Fruit fly (Drosophila melanogaster) whole organism, adult: ENCODE data around the gene sima.

ENCODE experiments used
- CG11617 ChIP-seq: fragments of 200-800 bp; sonication (Bioruptor generic); optimal IDR thresholded peaks from 2 replicates; lab custom pipeline; 2017; ENCODE audit warnings: mild to moderate bottlenecking, missing biosample characterization, missing genetic modification reagents, missing genetic modification characterization
- CG12768 ChIP-seq: fragments of 200-800 bp; sonication (Bioruptor generic); optimal IDR thresholded peaks from 2 replicates; lab custom pipeline; 2017; ENCODE audit warnings: missing biosample characterization, missing genetic modification characterization, mild to moderate bottlenecking, moderate library complexity, missing genetic modification reagents
- CG14711 ChIP-seq: fragments of 200-800 bp; sonication (Bioruptor generic); optimal IDR thresholded peaks from 2 replicates; lab custom pipeline; 2018; ENCODE audit warnings: missing biosample characterization, mild to moderate bottlenecking, missing genetic modification characterization, moderate library complexity
- CG1620 ChIP-seq: fragments of 200-800 bp; sonication (Bioruptor generic); optimal IDR thresholded peaks from 2 replicates; lab custom pipeline; 2016; ENCODE audit warnings: missing biosample characterization, missing genetic modification characterization
- CG33017 ChIP-seq: fragments of 200-800 bp; sonication (Bioruptor generic); optimal IDR thresholded peaks from 2 replicates; lab custom pipeline; 2018; ENCODE audit warnings: missing biosample characterization, mild to moderate bottlenecking, missing genetic modification characterization, moderate library complexity
- CG5204 ChIP-seq: fragments of 200-800 bp; sonication (Bioruptor generic); optimal IDR thresholded peaks from 2 replicates; lab custom pipeline; 2016; ENCODE audit warnings: missing biosample characterization, missing genetic modification characterization
- CG7045 ChIP-seq: fragments of 200-800 bp; sonication (Bioruptor generic); optimal IDR thresholded peaks from 2 replicates; lab custom pipeline; 2017; ENCODE audit warnings: missing biosample characterization, mild to moderate bottlenecking, missing genetic modification characterization
- CG7101 ChIP-seq: fragments of 200-800 bp; sonication (Bioruptor generic); optimal IDR thresholded peaks from 2 replicates; lab custom pipeline; 2018; ENCODE audit warnings: missing biosample characterization, mild to moderate bottlenecking, missing genetic modification characterization, moderate library complexity
- Clk ChIP-seq: fragments of 200-800 bp; sonication (Bioruptor generic); optimal IDR thresholded peaks from 2 replicates; lab custom pipeline; 2017; ENCODE audit warnings: missing biosample characterization, missing genetic modification characterization
- Crg-1 ChIP-seq: fragments of 200-800 bp; sonication (Bioruptor generic); optimal IDR thresholded peaks from 2 replicates; lab custom pipeline; 2016; ENCODE audit warnings: missing biosample characterization, missing genetic modification characterization
- Hr96 ChIP-seq: fragments of 200-800 bp; sonication (Bioruptor generic); optimal IDR thresholded peaks from 2 replicates; lab custom pipeline; 2016; ENCODE audit warnings: missing biosample characterization, missing genetic modification characterization
- Mnt ChIP-seq: fragments of 200-800 bp; sonication (Bioruptor generic); optimal IDR thresholded peaks from 2 replicates; lab custom pipeline; 2016; ENCODE audit warnings: missing biosample characterization, mild to moderate bottlenecking, missing genetic modification characterization
- bab1 ChIP-seq: fragments of 200-800 bp; sonication (Bioruptor generic); optimal IDR thresholded peaks from 3 replicates; lab custom pipeline; 2019; ENCODE audit warnings: missing biosample characterization, mild to moderate bottlenecking, missing genetic modification characterization, moderate library complexity
- cic ChIP-seq: fragments of 200-800 bp; sonication (Bioruptor generic); optimal IDR thresholded peaks from 2 replicates; lab custom pipeline; 2017; ENCODE audit warnings: missing biosample characterization, mild to moderate bottlenecking, missing genetic modification characterization, moderate library complexity
- cnc ChIP-seq, 2 experiments: fragments of >200 bp; optimal IDR thresholded peaks; 2 replicates each; lab custom pipeline; 2017
- kay ChIP-seq: fragments of 200-800 bp; sonication (Bioruptor generic); peaks from one replicate; lab custom pipeline; 2016; ENCODE audit warnings: missing biosample characterization, missing genetic modification characterization, borderline replicate concordance
- ovo ChIP-seq: fragments of 200-800 bp; sonication (Bioruptor generic); optimal IDR thresholded peaks from 2 replicates; lab custom pipeline; 2016; ENCODE audit warnings: missing biosample characterization, missing genetic modification characterization
- pad ChIP-seq: fragments of 200-800 bp; sonication (Bioruptor generic); optimal IDR thresholded peaks from 3 replicates; lab custom pipeline; 2017; ENCODE audit warnings: missing biosample characterization, missing genetic modification characterization, mild to moderate bottlenecking, moderate library complexity, missing genetic modification reagents
- tj ChIP-seq: fragments of 200-800 bp; sonication (Bioruptor generic); optimal IDR thresholded peaks from 3 replicates; lab custom pipeline; 2017; ENCODE audit warnings: missing biosample characterization, mild to moderate bottlenecking, missing genetic modification characterization, moderate library complexity
- toe ChIP-seq: fragments of 200-800 bp; sonication (Bioruptor generic); optimal IDR thresholded peaks from 2 replicates; lab custom pipeline; 2016; ENCODE audit warnings: missing biosample characterization, missing genetic modification characterization

The sima gene

dm6 chr3R:30153864-30154263 lies 95.8 kb downstream of the sima start:
- TF ChIP-seq pad (no peak), Crg-1 (GFP tag; lab: Kevin White, UChicago) (no peak), CG7101 (tag; lab: Kevin White, UChicago) (no peak), CG5204 (GFP tag; lab: Kevin White, UChicago) (no peak), CG33017 (tag; lab: Kevin White, UChicago) (no peak), Mnt (GFP tag; lab: Kevin White, UChicago) (no peak), ovo (GFP tag; lab: Kevin White, UChicago) (no peak), CG14711 (tag; lab: Kevin White, UChicago) (no peak), kay (GFP tag; lab: Kevin White, UChicago) (no peak), cic (GFP tag; lab: Kevin White, UChicago) (no peak), Hr96 (GFP tag; lab: Kevin White, UChicago) (no peak), CG11617 (GFP tag; lab: Kevin White, UChicago) (no peak), CG7045 (GFP tag; lab: Kevin White, UChicago) (no peak), Clk (GFP tag; lab: Kevin White, UChicago) (no peak), CG12768 (GFP tag; lab: Kevin White, UChicago) (no peak), bab1 (GFP tag; lab: Kevin White, UChicago) (no peak), cnc (optimal IDR thresholded peaks at IDR 0.05; lab: Kevin White, UChicago) (no peak), CG1620 (GFP tag; lab: Kevin White, UChicago) (no peak), tj (no peak), toe (GFP tag; lab: Kevin White, UChicago) (no peak)

- TF ChIP-seq CG11617 (GFP tag; lab: Kevin White, UChicago) = no peak
Observed at dm6 chr3R:30160312-30160942, 102.3 kb downstream of the sima start, which contains the start of gene CG11498. TSS of gene CG11498 (minus strand) at chr3R:30160473.

- TF ChIP-seq kay (GFP tag; lab: Kevin White, UChicago) = no peak
- TF ChIP-seq CG14711 (tag; lab: Kevin White, UChicago) = no peak
- no peak for TF ChIP-seq cic (GFP tag; lab: Kevin White, UChicago)
- TF ChIP-seq toe (GFP tag; lab: Kevin White, UChicago) = no peak
- no peak for TF ChIP-seq cnc (optimal IDR thresholded peaks at IDR 0.05; lab: Kevin White, UChicago)
- no peak for TF ChIP-seq CG12768 (GFP tag; lab: Kevin White, UChicago)
- TF ChIP-seq Clk (GFP tag; lab: Kevin White, UChicago) = no peak
- TF ChIP-seq bab1 (GFP tag; lab: Kevin White, UChicago) = no peak
- TF ChIP-seq Crg-1 (GFP tag; lab: Kevin White, UChicago) = no peak
- no peak for TF ChIP-seq pad
- TF ChIP-seq Mnt (GFP tag; lab: Kevin White, UChicago) = no peak
- no peak for TF ChIP-seq CG7101 (tag; lab: Kevin White, UChicago)
- no peak for TF ChIP-seq CG11617 (GFP tag; lab: Kevin White, UChicago)
- no peak for TF ChIP-seq Hr96 (GFP tag; lab: Kevin White, UChicago)
Observed at dm6 chr3R:30163228-30163627, 105.1 kb downstream of the sima start.

- TF ChIP-seq CG5204 (GFP tag; lab: Kevin White, UChicago) = no peak
- TF ChIP-seq Clk (GFP tag; lab: Kevin White, UChicago) = no peak
- TF ChIP-seq CG33017 (tag; lab: Kevin White, UChicago) = no peak
- no peak for TF ChIP-seq CG1620 (GFP tag; lab: Kevin White, UChicago)
- no peak for TF ChIP-seq pad
- TF ChIP-seq CG7101 (tag; lab: Kevin White, UChicago) = no peak
- TF ChIP-seq CG14711 (tag; lab: Kevin White, UChicago) = no peak
- no peak for TF ChIP-seq Mnt (GFP tag; lab: Kevin White, UChicago)
Observed at dm6 chr3R:30164162-30164561, 106.1 kb downstream of the sima start.

DNA sequence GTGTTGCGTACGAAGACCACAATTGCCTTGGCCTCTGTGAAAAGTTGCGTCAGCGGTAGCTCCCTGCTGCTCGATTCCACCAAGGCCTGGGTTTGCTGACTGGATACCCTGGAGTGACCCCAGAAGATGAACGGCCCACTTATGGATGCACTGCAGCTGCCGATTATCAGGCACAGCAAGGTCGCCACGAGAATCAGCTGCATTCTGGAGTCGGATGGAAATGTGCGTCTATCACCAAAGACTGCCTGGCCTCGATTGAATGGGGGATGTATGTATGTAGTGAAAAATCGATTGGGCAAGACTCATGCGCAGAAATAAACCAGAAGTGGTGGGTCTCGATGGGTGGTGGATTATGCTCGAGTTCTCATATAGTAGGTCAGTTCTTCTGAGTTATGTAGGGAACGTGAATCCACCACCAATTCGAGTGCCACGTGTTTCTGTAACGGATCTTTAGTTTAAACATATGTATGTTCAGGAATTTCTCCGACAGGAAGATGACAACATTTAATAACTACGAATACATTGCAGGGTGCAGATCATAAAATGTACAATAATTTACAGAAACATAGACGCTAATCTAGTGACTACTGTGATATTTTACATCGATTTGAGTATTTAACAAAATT lies 108.2 kb downstream of the sima start, which contains the start of gene VhaAC45RP:
VhaAC45RP (minus strand) TSS at position 261 of the 626 bp plus-strand sequence.
- TF ChIP-seq CG14711 (tag; lab: Kevin White, UChicago) (no peak), Clk (GFP tag; lab: Kevin White, UChicago) (no peak), CG12768 (GFP tag; lab: Kevin White, UChicago) (no peak), pad (no peak)

- TF ChIP-seq CG12768 (GFP tag; lab: Kevin White, UChicago) (no peak), pad (no peak), toe (GFP tag; lab: Kevin White, UChicago) (no peak), Hr96 (GFP tag; lab: Kevin White, UChicago) (no peak), bab1 (GFP tag; lab: Kevin White, UChicago) (no peak), tj (no peak), CG1620 (GFP tag; lab: Kevin White, UChicago) (no peak), cnc (optimal IDR thresholded peaks at IDR 0.05; lab: Kevin White, UChicago) (no peak), CG33017 (tag; lab: Kevin White, UChicago) (no peak), ovo (GFP tag; lab: Kevin White, UChicago) (no peak), CG5204 (GFP tag; lab: Kevin White, UChicago) (no peak), cic (GFP tag; lab: Kevin White, UChicago) (no peak), CG14711 (tag; lab: Kevin White, UChicago) (no peak), Mnt (GFP tag; lab: Kevin White, UChicago) (no peak), kay (GFP tag; lab: Kevin White, UChicago) (no peak)
Observed at dm6 chr3R:30170671-30171667, 112.9 kb downstream of the sima start, which contains the start of gene Rsod. TSS of gene Rsod (minus strand) at chr3R:30171207.
